Worm (Caenorhabditis elegans): Measurements from ENCODE around the gene faah-6.
A peak's percentile ranks its signal among the peaks of the same experiment; 100 is the strongest.

Gene faah-6

ce11 chrIII:11615802-11616201, 34.5 kb upstream of the faah-6 start:
- TF ChIP-seq gmeb-1 (tag; optimal IDR thresholded peaks at IDR 0.05) (no peak), ztf-4 (tag; optimal IDR thresholded peaks at IDR 0.05) (no peak), crh-2 (tag; optimal IDR thresholded peaks at IDR 0.05) (no peak)

DNA sequence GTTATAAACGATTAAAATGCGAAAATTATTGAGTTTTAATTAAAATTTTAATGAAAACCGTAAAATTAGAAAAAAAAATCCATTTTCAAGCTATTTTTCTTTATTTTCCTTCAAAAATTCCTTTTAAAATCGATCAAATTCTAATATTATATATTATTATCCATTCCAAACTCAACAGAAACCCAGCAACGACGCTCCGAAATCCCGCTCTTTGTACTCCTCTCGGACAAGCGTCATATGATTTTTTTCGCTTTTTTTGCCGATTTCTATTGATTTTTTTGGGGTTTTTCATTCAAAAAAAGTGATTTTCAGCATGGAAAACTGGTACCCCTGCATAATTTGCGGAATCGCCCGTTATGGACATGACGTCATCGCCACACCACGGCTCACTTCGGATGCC, 33.8 kb upstream of the faah-6 start, which contains the start of gene ceh-91:
Gene ceh-91 (plus strand): TSS at position 301 of the 400 bp plus-strand sequence.
- TF ChIP-seq lsy-2 (tag; optimal IDR thresholded peaks at IDR 0.05), result no peak
- TF ChIP-seq alr-1 (tag; optimal IDR thresholded peaks at IDR 0.05), result no peak
- no peak for TF ChIP-seq nhr-10 (tag; optimal IDR thresholded peaks at IDR 0.05)
- TF ChIP-seq mdl-1 (tag; optimal IDR thresholded peaks at IDR 0.05), result no peak
- no peak for TF ChIP-seq nhr-12 (tag; optimal IDR thresholded peaks at IDR 0.05)
- no peak for TF ChIP-seq nhr-129 (tag; optimal IDR thresholded peaks at IDR 0.05)
- no peak for TF ChIP-seq ztf-1 (GFP tag; conservative IDR thresholded peaks at IDR 0.05)
- no peak for TF ChIP-seq zag-1 (tag; optimal IDR thresholded peaks at IDR 0.05)
- no peak for TF ChIP-seq gmeb-1 (tag; optimal IDR thresholded peaks at IDR 0.05)
- no peak for TF ChIP-seq mbf-1 (tag; optimal IDR thresholded peaks at IDR 0.05)
- no peak for TF ChIP-seq nhr-23 (tag; optimal IDR thresholded peaks at IDR 0.05)
- TF ChIP-seq sma-9 (GFP tag; optimal IDR thresholded peaks at IDR 0.05), result no peak
- no peak for TF ChIP-seq sma-9 (tag; optimal IDR thresholded peaks at IDR 0.05)
- no peak for TF ChIP-seq peb-1 (tag; optimal IDR thresholded peaks at IDR 0.05)
- no peak for TF ChIP-seq nhr-77 (tag; optimal IDR thresholded peaks at IDR 0.05)
- TF ChIP-seq nhr-11 (tag; optimal IDR thresholded peaks at IDR 0.05), result no peak
- no peak for TF ChIP-seq dmd-4 (tag; optimal IDR thresholded peaks at IDR 0.05)
- TF ChIP-seq C34F6.9 (tag; optimal IDR thresholded peaks at IDR 0.05), result no peak
- TF ChIP-seq unc-39 (tag; optimal IDR thresholded peaks at IDR 0.05), result no peak
- TF ChIP-seq Y55F3AM.14 (GFP tag; optimal IDR thresholded peaks at IDR 0.05), result no peak

DNA sequence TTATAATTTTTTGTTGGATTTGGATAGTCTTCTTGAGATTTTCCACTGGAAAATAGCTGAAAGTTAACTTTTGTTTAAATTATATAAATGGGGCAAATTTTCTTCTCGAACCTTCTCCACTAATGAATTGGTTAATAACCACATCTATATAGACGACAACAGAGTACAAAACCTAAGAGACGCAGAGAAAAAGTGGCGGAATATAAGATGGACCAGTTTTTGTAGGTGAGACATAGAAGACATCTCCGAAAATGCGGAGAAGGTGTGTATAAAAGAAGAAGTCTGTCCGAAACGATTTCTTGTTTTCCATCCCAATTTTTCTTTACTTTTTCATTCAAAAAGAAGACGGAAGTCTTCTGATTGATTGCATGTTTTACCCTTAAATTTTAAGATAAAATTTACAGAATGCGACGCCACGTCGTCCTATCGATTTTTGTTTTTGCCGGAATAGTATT, 25.4 kb upstream of the faah-6 start, which contains the start of gene gly-8:
Gene gly-8 (plus strand): TSS at position 405 of the 455 bp plus-strand sequence.
- TF ChIP-seq lsy-2 (tag; optimal IDR thresholded peaks at IDR 0.05) (peak in 1 of 2 experiments; percentile 12), zag-1 (tag; optimal IDR thresholded peaks at IDR 0.05) (no peak), sem-4 (tag; optimal IDR thresholded peaks at IDR 0.05) (peak; percentile 35), nhr-25 (tag; optimal IDR thresholded peaks at IDR 0.05) (peak; percentile 72)

- TF ChIP-seq gmeb-1 (tag; optimal IDR thresholded peaks at IDR 0.05) (no peak), mbf-1 (tag; optimal IDR thresholded peaks at IDR 0.05) (no peak), lin-39 (tag; optimal IDR thresholded peaks at IDR 0.05) (no peak), crh-2 (tag; optimal IDR thresholded peaks at IDR 0.05) (no peak), blmp-1 (tag; optimal IDR thresholded peaks at IDR 0.05; ENCODE audit: insufficient read depth) (no peak), R02D3.7 (tag; optimal IDR thresholded peaks at IDR 0.05) (no peak)
Measured at ce11 chrIII:11627631-11628030, 22.6 kb upstream of the faah-6 start.

DNA sequence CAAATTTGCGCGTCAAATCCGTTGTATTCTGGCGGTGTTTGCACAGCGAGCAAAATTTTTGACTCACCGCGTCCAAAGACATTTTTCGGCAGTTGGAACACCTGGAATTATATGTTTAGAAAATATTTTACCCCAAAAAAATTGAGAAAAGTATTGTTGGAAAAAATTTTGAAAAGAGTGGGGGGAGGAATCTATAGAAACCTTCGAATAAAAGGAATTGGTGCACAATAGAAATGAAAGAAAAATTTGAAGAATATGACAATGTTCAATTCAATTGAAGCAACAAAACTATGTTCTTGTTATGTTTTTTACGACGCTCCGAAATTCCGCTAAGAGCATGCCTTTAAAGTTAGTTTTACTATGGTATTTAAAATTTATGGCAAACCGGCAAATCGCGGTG, 20.9 kb upstream of the faah-6 start, which contains the start of gene Y66A7A.7:
Gene Y66A7A.7 (minus strand): TSS at position 101 of the 400 bp plus-strand sequence.
- TF ChIP-seq crh-2 (tag; optimal IDR thresholded peaks at IDR 0.05), result no peak
- TF ChIP-seq nhr-6 (tag; optimal IDR thresholded peaks at IDR 0.05), result no peak
- no peak for TF ChIP-seq fos-1 (tag; optimal IDR thresholded peaks at IDR 0.05)
- TF ChIP-seq blmp-1 (tag; optimal IDR thresholded peaks at IDR 0.05; ENCODE audit: insufficient read depth), result no peak
- no peak for TF ChIP-seq lin-11 (tag; optimal IDR thresholded peaks at IDR 0.05)
- TF ChIP-seq nhr-25 (tag; optimal IDR thresholded peaks at IDR 0.05), result no peak
- TF ChIP-seq elt-3 (tag; optimal IDR thresholded peaks at IDR 0.05), result no peak
- TF ChIP-seq lin-13 (GFP tag; optimal IDR thresholded peaks at IDR 0.05), result no peak
- TF ChIP-seq unc-55 (GFP tag; optimal IDR thresholded peaks at IDR 0.05), result no peak
- no peak for TF ChIP-seq nhr-10 (tag; optimal IDR thresholded peaks at IDR 0.05)
- no peak for TF ChIP-seq egl-27 (tag; optimal IDR thresholded peaks at IDR 0.05)
- no peak for TF ChIP-seq sma-9 (GFP tag; optimal IDR thresholded peaks at IDR 0.05)
- no peak for TF ChIP-seq sma-9 (tag; optimal IDR thresholded peaks at IDR 0.05)
- no peak for TF ChIP-seq lsy-2 (tag; optimal IDR thresholded peaks at IDR 0.05)
- no peak for TF ChIP-seq ztf-4 (tag; optimal IDR thresholded peaks at IDR 0.05)
- no peak for TF ChIP-seq nhr-21 (tag; optimal IDR thresholded peaks at IDR 0.05)
- TF ChIP-seq sem-4 (tag; optimal IDR thresholded peaks at IDR 0.05), result no peak
- TF ChIP-seq ceh-16 (tag; optimal IDR thresholded peaks at IDR 0.05), result no peak
- no peak for TF ChIP-seq sma-3 (GFP tag; optimal IDR thresholded peaks at IDR 0.05)
- no peak for TF ChIP-seq nhr-237 (tag; optimal IDR thresholded peaks at IDR 0.05)

All from whole organism, L2 larva.